Worm (Caenorhabditis elegans) whole organism, young adult: ENCODE results near the gene cyp-33E2.

Experiments used
- B0035.1 ChIP-seq: sonication (generic microtip); optimal IDR thresholded peaks from 2 replicates; lab custom pipeline; 2016; ENCODE audit warnings: missing genetic modification characterization, mild to moderate bottlenecking, missing compliant biosample characterization, missing genotype, missing genetic modification reagents
- C06A6.2 ChIP-seq: fragments of 200-800 bp; sonication (Bioruptor generic); conservative IDR thresholded peaks from 2 replicates; pipeline ENCODE4 v1.3.6; 2022; ENCODE audit warnings: missing genetic modification characterization, missing compliant biosample characterization
- C17E4.6 ChIP-seq: fragments of 200-800 bp; sonication (Bioruptor generic); IDR thresholded peaks from 2 replicates; pipeline ENCODE4 v1.3.6; 2022; ENCODE audit warnings: missing genetic modification reagents, missing genetic modification characterization, missing compliant biosample characterization
- F23B12.7 ChIP-seq: sonication (generic microtip); optimal IDR thresholded peaks from 2 replicates; lab custom pipeline; 2017; ENCODE audit warnings: missing genetic modification characterization, mild to moderate bottlenecking, missing compliant biosample characterization, antibody characterized with exemption, moderate library complexity; ENCODE audit not compliant: insufficient read depth
- F33H1.4 ChIP-seq: fragments of 200-800 bp; sonication (Bioruptor generic); IDR thresholded peaks from 2 replicates; pipeline ENCODE4 v1.3.6; 2022; ENCODE audit warnings: missing genetic modification reagents, missing genetic modification characterization, missing compliant biosample characterization
- F52B5.7 ChIP-seq: sonication (generic microtip); optimal IDR thresholded peaks from 2 replicates; lab custom pipeline; 2016; ENCODE audit warnings: mild to moderate bottlenecking, missing genetic modification characterization, missing compliant biosample characterization
- F57A8.1 ChIP-seq: fragments of 200-800 bp; sonication (Bioruptor generic); optimal IDR thresholded peaks from 2 replicates; lab custom pipeline; 2018; ENCODE audit warnings: mild to moderate bottlenecking, missing genetic modification characterization, moderate library complexity, missing compliant biosample characterization
- F57C9.4 ChIP-seq: sonication (generic microtip); optimal IDR thresholded peaks from 2 replicates; lab custom pipeline; 2017; ENCODE audit warnings: mild to moderate bottlenecking, missing genetic modification characterization, missing compliant biosample characterization
- K12H6.12 ChIP-seq: fragments of 200-800 bp; sonication (Bioruptor generic); optimal IDR thresholded peaks from 2 replicates; lab custom pipeline; 2018; ENCODE audit warnings: mild to moderate bottlenecking, missing genetic modification characterization, missing compliant biosample characterization
- Y53F4B.3 ChIP-seq: fragments of 200-800 bp; sonication (Bioruptor generic); IDR thresholded peaks from 2 replicates; pipeline ENCODE4 v1.3.6; 2022; ENCODE audit warnings: missing genetic modification reagents, missing genetic modification characterization, missing compliant biosample characterization
- Y56A3A.18 ChIP-seq: fragments of 200-800 bp; sonication (Bioruptor generic); IDR thresholded peaks from 2 replicates; pipeline ENCODE4 v1.3.6; 2022; ENCODE audit warnings: missing genetic modification reagents, missing genetic modification characterization, missing compliant biosample characterization
- aptf-2 ChIP-seq: fragments of 200-800 bp; sonication (Bioruptor generic); conservative IDR thresholded peaks from 2 replicates; pipeline ENCODE4 v1.3.6; 2022; ENCODE audit warnings: missing genetic modification reagents, missing genetic modification characterization, missing compliant biosample characterization
- atf-7 ChIP-seq: sonication (generic microtip); optimal IDR thresholded peaks from 2 replicates; lab custom pipeline; 2017; ENCODE audit warnings: mild to moderate bottlenecking, missing genetic modification characterization, missing compliant biosample characterization
- ccch-3 ChIP-seq: fragments of 200-800 bp; sonication (Bioruptor generic); optimal IDR thresholded peaks from 2 replicates; lab custom pipeline; 2018; ENCODE audit warnings: mild to moderate bottlenecking, missing genetic modification characterization, missing compliant biosample characterization
- cebp-2 ChIP-seq: fragments of 200-800 bp; sonication (Bioruptor generic); IDR thresholded peaks from 2 replicates; pipeline ENCODE4 v1.3.6; 2022; ENCODE audit warnings: missing genetic modification characterization, missing compliant biosample characterization
- ceh-100 ChIP-seq: fragments of 200-800 bp; sonication (Bioruptor generic); IDR thresholded peaks from 2 replicates; pipeline ENCODE4 v1.3.6; 2022; ENCODE audit warnings: missing genetic modification reagents, missing genetic modification characterization, missing compliant biosample characterization
- ceh-58 ChIP-seq: fragments of 200-800 bp; sonication (Bioruptor generic); IDR thresholded peaks from 2 replicates; pipeline ENCODE4 v1.3.6; 2022; ENCODE audit warnings: missing genetic modification characterization, missing compliant biosample characterization
- ceh-91 ChIP-seq: fragments of 200-800 bp; sonication (Bioruptor generic); IDR thresholded peaks from 2 replicates; pipeline ENCODE4 v1.3.6; 2022; ENCODE audit warnings: missing genetic modification reagents, missing genetic modification characterization, missing compliant biosample characterization
- chd-7 ChIP-seq: sonication (generic microtip); optimal IDR thresholded peaks from 2 replicates; lab custom pipeline; 2016; ENCODE audit warnings: mild to moderate bottlenecking, missing genetic modification characterization, moderate library complexity, missing compliant biosample characterization
- die-1 ChIP-seq: sonication (generic microtip); optimal IDR thresholded peaks from 2 replicates; lab custom pipeline; 2016; ENCODE audit warnings: missing genotype, mild to moderate bottlenecking, missing genetic modification characterization, missing compliant biosample characterization
- dpl-1 ChIP-seq: fragments of 150-350 bp; optimal IDR thresholded peaks from 2 replicates; lab custom pipeline; 2014; ENCODE audit warnings: missing biosample characterization, missing genetic modification reagents, missing genetic modification characterization
- efl-1 ChIP-seq: fragments of 150-350 bp; optimal IDR thresholded peaks from 2 replicates; lab custom pipeline; 2014; ENCODE audit warnings: missing biosample characterization, missing genetic modification reagents, missing genetic modification characterization
- egl-44 ChIP-seq: fragments of 200-800 bp; sonication (Bioruptor generic); IDR thresholded peaks from 2 replicates; pipeline ENCODE4 v1.3.6; 2022; ENCODE audit warnings: missing genetic modification reagents, missing genetic modification characterization, missing compliant biosample characterization
- ekl-4 ChIP-seq: fragments of 200-800 bp; sonication (Bioruptor generic); IDR thresholded peaks from 2 replicates; pipeline ENCODE4 v1.3.6; 2022; ENCODE audit warnings: missing genetic modification reagents, missing genetic modification characterization, missing compliant biosample characterization
- ets-4 ChIP-seq: fragments of 200-800 bp; sonication (Bioruptor generic); optimal IDR thresholded peaks from 2 replicates; lab custom pipeline; 2018; ENCODE audit warnings: mild to moderate bottlenecking, missing genetic modification characterization, missing compliant biosample characterization
- fkh-3 ChIP-seq: sonication (generic microtip); optimal IDR thresholded peaks from 2 replicates; lab custom pipeline; 2016; ENCODE audit warnings: mild to moderate bottlenecking, missing genetic modification characterization, missing compliant biosample characterization
- hlh-26 ChIP-seq: fragments of 200-800 bp; sonication (Bioruptor generic); conservative IDR thresholded peaks from 2 replicates; pipeline ENCODE4 v1.3.6; 2022; ENCODE audit warnings: missing genetic modification reagents, missing genetic modification characterization, missing compliant biosample characterization
- hmg-20 ChIP-seq: fragments of 200-800 bp; sonication (Bioruptor generic); IDR thresholded peaks from 2 replicates; pipeline ENCODE4 v1.3.6; 2022; ENCODE audit warnings: missing genetic modification reagents, missing genetic modification characterization, missing compliant biosample characterization
- let-526 ChIP-seq: fragments of 200-800 bp; sonication (Bioruptor generic); IDR thresholded peaks from 2 replicates; pipeline ENCODE4 v1.3.6; 2022; ENCODE audit warnings: missing genetic modification reagents, missing genetic modification characterization, missing compliant biosample characterization
- lir-1 ChIP-seq: fragments of 200-800 bp; sonication (Bioruptor generic); conservative IDR thresholded peaks from 2 replicates; pipeline ENCODE4 v1.3.6; 2022; ENCODE audit warnings: missing genetic modification reagents, missing genetic modification characterization, missing compliant biosample characterization
- lsl-1 ChIP-seq: fragments of 200-800 bp; sonication (Bioruptor generic); optimal IDR thresholded peaks from 2 replicates; lab custom pipeline; 2018; ENCODE audit warnings: mild to moderate bottlenecking, missing genetic modification characterization, moderate library complexity, missing compliant biosample characterization
- madf-3 ChIP-seq: fragments of 200-800 bp; sonication (Bioruptor generic); IDR thresholded peaks from 2 replicates; pipeline ENCODE4 v1.3.6; 2022; ENCODE audit warnings: missing genetic modification reagents, missing genetic modification characterization, missing compliant biosample characterization
- mel-28 ChIP-seq: sonication (generic microtip); optimal IDR thresholded peaks from 2 replicates; lab custom pipeline; 2016; ENCODE audit warnings: borderline replicate concordance, mild to moderate bottlenecking, missing genetic modification characterization, missing compliant biosample characterization
- mes-4 ChIP-seq: sonication (generic microtip); optimal IDR thresholded peaks from 2 replicates; lab custom pipeline; 2016; ENCODE audit warnings: missing genotype, missing genetic modification characterization, missing compliant biosample characterization
- nfya-1 ChIP-seq: sonication (generic microtip); optimal IDR thresholded peaks from 2 replicates; lab custom pipeline; 2017; ENCODE audit warnings: antibody characterized with exemption, missing compliant biosample characterization, missing genetic modification characterization, borderline replicate concordance; ENCODE audit not compliant: insufficient read depth
- nfyb-1 ChIP-seq: fragments of 200-800 bp; sonication (Bioruptor generic); IDR thresholded peaks from 2 replicates; pipeline ENCODE4 v1.3.6; 2022; ENCODE audit warnings: missing genetic modification reagents, missing genetic modification characterization, missing compliant biosample characterization
- nhr-80 ChIP-seq: sonication (generic microtip); optimal IDR thresholded peaks from 2 replicates; lab custom pipeline; 2016; ENCODE audit warnings: missing genetic modification characterization, missing compliant biosample characterization
- nhr-90 ChIP-seq: sonication (generic microtip); optimal IDR thresholded peaks from 2 replicates; lab custom pipeline; 2016; ENCODE audit warnings: missing genotype, mild to moderate bottlenecking, missing genetic modification characterization, missing compliant biosample characterization
- repo-1 ChIP-seq: sonication (generic microtip); optimal IDR thresholded peaks from 2 replicates; lab custom pipeline; 2017; ENCODE audit warnings: mild to moderate bottlenecking, missing genetic modification characterization, missing compliant biosample characterization
- snpc-1.1 ChIP-seq: sonication (generic microtip); optimal IDR thresholded peaks from 2 replicates; lab custom pipeline; 2017; ENCODE audit warnings: missing genetic modification characterization, mild to moderate bottlenecking, missing compliant biosample characterization, antibody characterized with exemption, moderate library complexity, missing genotype, missing genetic modification reagents; ENCODE audit not compliant: insufficient read depth
- tbx-9 ChIP-seq: sonication (generic microtip); optimal IDR thresholded peaks from 2 replicates; lab custom pipeline; 2016; ENCODE audit warnings: borderline replicate concordance, missing genetic modification characterization, inconsistent platforms, missing compliant biosample characterization
- unc-130 ChIP-seq: sonication (generic microtip); optimal IDR thresholded peaks from 2 replicates; lab custom pipeline; 2016; ENCODE audit warnings: missing genetic modification reagents, missing genetic modification characterization, missing compliant biosample characterization
- ztf-18 ChIP-seq: sonication (generic microtip); optimal IDR thresholded peaks from 2 replicates; lab custom pipeline; 2016; ENCODE audit warnings: missing genotype, mild to moderate bottlenecking, missing genetic modification characterization, missing compliant biosample characterization
- ztf-25 ChIP-seq: fragments of 200-800 bp; sonication (Bioruptor generic); IDR thresholded peaks from 2 replicates; pipeline ENCODE4 v1.3.6; 2022; ENCODE audit warnings: missing genetic modification reagents, missing genetic modification characterization, missing compliant biosample characterization
- ztf-6 ChIP-seq: fragments of 200-800 bp; sonication (Bioruptor generic); IDR thresholded peaks from 2 replicates; pipeline ENCODE4 v1.3.6; 2022; ENCODE audit warnings: missing genetic modification reagents, missing genetic modification characterization, missing compliant biosample characterization

cyp-33E2 gene

DNA sequence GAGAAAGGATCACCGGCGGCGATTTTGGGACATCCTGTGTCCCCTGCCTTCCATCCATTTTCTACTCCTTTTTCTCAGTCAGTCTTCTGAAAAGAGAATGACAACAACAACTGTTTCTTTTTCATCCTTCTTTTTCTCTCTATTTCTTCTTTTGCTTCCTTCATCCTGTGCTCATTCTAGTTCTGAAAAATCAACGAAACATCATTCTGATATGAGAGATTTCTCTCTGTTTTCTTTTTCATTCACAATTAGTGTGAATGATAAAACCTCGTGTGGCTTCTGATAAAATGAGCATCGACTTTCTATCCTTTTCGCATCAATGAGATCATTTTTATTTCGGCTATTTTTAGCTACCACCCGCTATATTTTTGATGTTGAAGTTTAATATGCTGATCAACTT, 6.9 kb upstream of the cyp-33E2 start:
- TF ChIP-seq ccch-3 (GFP tag; lab: Kevin White, UChicago) = no peak
- TF ChIP-seq efl-1 = no peak
- no peak for TF ChIP-seq nhr-90 (tag; lab: Kevin White, UChicago)
- TF ChIP-seq lir-1 (GFP tag; lab: Robert Waterston, UW) = no peak
- TF ChIP-seq F57C9.4 = no peak
- TF ChIP-seq nfya-1 (tag; lab: Kevin White, UChicago) = no peak
- TF ChIP-seq F57A8.1 (GFP tag; lab: Kevin White, UChicago) = no peak
- no peak for TF ChIP-seq C17E4.6 (GFP tag; lab: Robert Waterston, UW)
- TF ChIP-seq madf-3 = no peak
- no peak for TF ChIP-seq mel-28
- no peak for TF ChIP-seq tbx-9 (tag; lab: Kevin White, UChicago)
- no peak for TF ChIP-seq egl-44 (GFP tag; lab: Robert Waterston, UW)
- no peak for TF ChIP-seq ets-4 (GFP tag; lab: Kevin White, UChicago)
- TF ChIP-seq C06A6.2 (GFP tag; lab: Robert Waterston, UW) = no peak
- no peak for TF ChIP-seq repo-1 (tag; lab: Kevin White, UChicago)
- no peak for TF ChIP-seq hmg-20

- TF ChIP-seq F33H1.4 (GFP tag; lab: Robert Waterston, UW) (peak; percentile 73), lsl-1 (GFP tag; lab: Kevin White, UChicago) (peak; percentile 54)
These were observed 4.7 kb upstream of the cyp-33E2 start for ce11 chrIV:8607468-8607867.

ce11 chrIV:8608204-8608603, 3.9 kb upstream of the cyp-33E2 start:
- TF ChIP-seq cebp-2 (GFP tag; lab: Robert Waterston, UW) = no peak
- TF ChIP-seq C17E4.6 (GFP tag; lab: Robert Waterston, UW) = no peak
- no peak for TF ChIP-seq unc-130
- no peak for TF ChIP-seq die-1 (tag; lab: Kevin White, UChicago)
- no peak for TF ChIP-seq snpc-1.1 (tag; lab: Kevin White, UChicago)
- TF ChIP-seq Y56A3A.18 (GFP tag; lab: Robert Waterston, UW) = no peak
- no peak for TF ChIP-seq hlh-26 (GFP tag; lab: Robert Waterston, UW)
- no peak for TF ChIP-seq ceh-100 (GFP tag; lab: Robert Waterston, UW)
- no peak for TF ChIP-seq nfyb-1 (GFP tag; lab: Robert Waterston, UW)
- no peak for TF ChIP-seq F52B5.7
- no peak for TF ChIP-seq ceh-58
- TF ChIP-seq ets-4 (GFP tag; lab: Kevin White, UChicago) = no peak
- no peak for TF ChIP-seq F23B12.7 (tag; lab: Kevin White, UChicago)
- TF ChIP-seq ztf-6 = no peak
- TF ChIP-seq nhr-80 (tag; lab: Kevin White, UChicago) = no peak

ce11 chrIV:8608934-8609333, 3.2 kb upstream of the cyp-33E2 start, which contains the start of gene F42A9.6:
Gene F42A9.6, plus strand, starts transcription at chrIV:8609234.
- no peak for TF ChIP-seq ceh-100 (GFP tag; lab: Robert Waterston, UW)
- TF ChIP-seq fkh-3 = no peak
- no peak for TF ChIP-seq Y53F4B.3 (GFP tag; lab: Robert Waterston, UW)
- no peak for TF ChIP-seq B0035.1 (tag; lab: Kevin White, UChicago)
- no peak for TF ChIP-seq atf-7 (tag; lab: Kevin White, UChicago)
- no peak for TF ChIP-seq efl-1
- TF ChIP-seq ceh-91 = no peak
- TF ChIP-seq chd-7 (tag; lab: Kevin White, UChicago) = no peak
- TF ChIP-seq ztf-25 (GFP tag; lab: Robert Waterston, UW) = no peak
- no peak for TF ChIP-seq aptf-2
- no peak for TF ChIP-seq ccch-3 (GFP tag; lab: Kevin White, UChicago)
- no peak for TF ChIP-seq let-526 (GFP tag; lab: Robert Waterston, UW)
- no peak for TF ChIP-seq ztf-18 (tag; lab: Kevin White, UChicago)
- TF ChIP-seq snpc-1.1 (tag; lab: Kevin White, UChicago) = no peak
- no peak for TF ChIP-seq ekl-4
- no peak for TF ChIP-seq K12H6.12 (tag; lab: Kevin White, UChicago)
- no peak for TF ChIP-seq dpl-1 (GFP tag; lab: Kevin White, UChicago)
- no peak for TF ChIP-seq mes-4 (tag; lab: Kevin White, UChicago)
- TF ChIP-seq, all 124 proteins: peak for 0
